Worm (Caenorhabditis elegans) whole organism, L2 larva: ENCODE measurements around the gene clc-29.
A peak's percentile ranks its signal among the peaks of the same experiment; 100 is the strongest.

Source experiments
- elt-3 ChIP-seq: sonication (generic microtip); optimal IDR thresholded peaks from 2 replicates; lab custom pipeline; 2017; ENCODE audit warnings: missing biosample characterization, missing genetic modification characterization
- lin-13 ChIP-seq: fragments of 150-350 bp; optimal IDR thresholded peaks from 2 replicates; lab custom pipeline; 2014; ENCODE audit warnings: missing biosample characterization, missing genetic modification reagents, missing genetic modification characterization
- lin-39 ChIP-seq: fragments of 150-350 bp; optimal IDR thresholded peaks from 2 replicates; lab custom pipeline; 2014; ENCODE audit warnings: missing biosample characterization, missing genetic modification reagents, missing genetic modification characterization
- lsy-2 ChIP-seq, 2 experiments: fragments of 150-350 bp in 1 of 2; sonication (generic microtip) in 1 of 2; optimal IDR thresholded peaks; 2 replicates each; lab custom pipeline; 2014 to 2017; ENCODE audit warnings: missing biosample characterization in 2 of 2, missing genetic modification characterization in 2 of 2
- mdl-1 ChIP-seq, 2 experiments: fragments of 150-350 bp in 1 of 2; sonication (generic microtip) in 1 of 2; optimal IDR thresholded peaks; 2 replicates each; lab custom pipeline; 2017; ENCODE audit warnings: missing biosample characterization in 2 of 2, missing genetic modification characterization in 2 of 2
- nhr-10 ChIP-seq: sonication (generic microtip); optimal IDR thresholded peaks from 2 replicates; lab custom pipeline; 2017; ENCODE audit warnings: missing biosample characterization, missing genetic modification characterization
- nhr-11 ChIP-seq: fragments of 150-350 bp; optimal IDR thresholded peaks from 2 replicates; lab custom pipeline; 2014; ENCODE audit warnings: missing biosample characterization, missing genetic modification characterization
- nhr-21 ChIP-seq: fragments of 150-350 bp; optimal IDR thresholded peaks from 2 replicates; lab custom pipeline; 2014; ENCODE audit warnings: missing biosample characterization, missing genetic modification characterization
- sem-4 ChIP-seq: fragments of 150-350 bp; optimal IDR thresholded peaks from 2 replicates; lab custom pipeline; 2014; ENCODE audit warnings: missing biosample characterization, missing genetic modification reagents, missing genetic modification characterization

- TF ChIP-seq lin-13 (GFP tag; lab: Kevin White, UChicago) (no peak), nhr-21 (peak; percentile 21), sem-4 (tag; lab: Kevin White, UChicago) (no peak), lsy-2 (tag; optimal IDR thresholded peaks at IDR 0.05; lab: Kevin White, UChicago) (peak in 1 of 2 experiments; percentile 32), nhr-11 (tag; lab: Kevin White, UChicago) (no peak), nhr-10 (tag; lab: Kevin White, UChicago) (no peak), lin-39 (tag; lab: Kevin White, UChicago) (no peak), elt-3 (no peak), mdl-1 (tag; optimal IDR thresholded peaks at IDR 0.05; lab: Kevin White, UChicago) (no peak)
Observed at ce11 chrIII:8322645-8323213, 25.0 kb downstream of the clc-29 start, which contains the start of gene F10E9.1.
